Worm (Caenorhabditis elegans): Measurements from ENCODE around the gene C31H1.5.

Gene C31H1.5

DNA sequence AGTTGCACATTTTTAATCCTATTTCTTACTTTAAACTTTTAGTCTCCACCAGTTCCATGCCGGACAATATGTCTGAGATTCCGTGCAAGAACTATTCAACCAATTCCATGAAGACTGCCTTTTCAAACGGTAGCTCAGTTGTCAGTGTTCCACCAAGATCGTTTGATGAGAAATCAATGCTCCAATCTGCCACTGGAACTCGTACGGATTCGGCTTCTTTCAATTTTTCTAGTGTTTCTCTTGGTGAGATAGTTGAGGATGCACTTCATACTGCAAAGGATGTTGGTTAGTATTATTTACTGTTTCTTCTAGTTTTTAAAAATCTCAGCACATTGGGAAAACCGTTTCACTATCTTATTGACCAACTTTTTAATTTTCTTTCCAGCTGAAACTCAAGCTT, 3.0 kb upstream of the C31H1.5 start:
- no peak for TF ChIP-seq ztf-29 (GFP tag; IDR thresholded peaks at IDR 0.05)
- TF ChIP-seq klf-2 (GFP tag; conservative IDR thresholded peaks at IDR 0.05) = no peak
- TF ChIP-seq T22C8.4 (GFP tag; IDR thresholded peaks at IDR 0.05) = no peak
- TF ChIP-seq tab-1 (GFP tag; IDR thresholded peaks at IDR 0.05) = no peak
- no peak for TF ChIP-seq flt-1 (GFP tag; IDR thresholded peaks at IDR 0.05)
- TF ChIP-seq cog-1 (tag; optimal IDR thresholded peaks at IDR 0.05) = no peak
- no peak for TF ChIP-seq ztf-23 (GFP tag; IDR thresholded peaks at IDR 0.05)
- no peak for TF ChIP-seq med-1 (GFP tag; optimal IDR thresholded peaks at IDR 0.05; ENCODE audit: insufficient read depth)
- TF ChIP-seq ref-1 (GFP tag; conservative IDR thresholded peaks at IDR 0.05) = no peak

DNA sequence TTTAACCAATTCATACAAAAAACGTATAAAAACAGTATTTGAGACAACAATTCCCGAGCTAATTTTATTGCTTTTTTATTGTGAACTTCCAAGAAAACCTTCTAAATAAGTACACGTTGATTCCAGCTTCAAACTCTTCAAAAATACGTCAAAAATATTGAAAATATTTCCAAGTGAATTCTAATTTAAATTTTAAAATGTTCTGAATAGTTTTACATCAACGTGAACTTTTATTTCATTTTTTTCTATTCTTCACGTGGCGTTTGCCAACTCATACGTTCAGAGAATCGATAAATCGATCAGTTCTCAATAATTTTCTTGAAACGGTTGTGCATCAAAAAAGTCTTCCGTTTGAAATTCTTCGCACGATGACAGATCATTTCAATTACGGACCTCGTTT, 559 bp upstream of the C31H1.5 start, which contains the start of gene C31H1.1:
TSS of gene C31H1.1 (plus strand) at position 301 of the 400 bp plus-strand sequence.
- no peak for TF ChIP-seq ztf-23 (GFP tag; IDR thresholded peaks at IDR 0.05)
- TF ChIP-seq T22C8.4 (GFP tag; IDR thresholded peaks at IDR 0.05) = no peak
- TF ChIP-seq klf-2 (GFP tag; conservative IDR thresholded peaks at IDR 0.05) = no peak
- no peak for TF ChIP-seq cog-1 (tag; optimal IDR thresholded peaks at IDR 0.05)
- no peak for TF ChIP-seq ztf-29 (GFP tag; IDR thresholded peaks at IDR 0.05)
- TF ChIP-seq flt-1 (GFP tag; IDR thresholded peaks at IDR 0.05) = no peak
- TF ChIP-seq tab-1 (GFP tag; IDR thresholded peaks at IDR 0.05) = no peak
- no peak for TF ChIP-seq med-1 (GFP tag; optimal IDR thresholded peaks at IDR 0.05; ENCODE audit: insufficient read depth)

DNA sequence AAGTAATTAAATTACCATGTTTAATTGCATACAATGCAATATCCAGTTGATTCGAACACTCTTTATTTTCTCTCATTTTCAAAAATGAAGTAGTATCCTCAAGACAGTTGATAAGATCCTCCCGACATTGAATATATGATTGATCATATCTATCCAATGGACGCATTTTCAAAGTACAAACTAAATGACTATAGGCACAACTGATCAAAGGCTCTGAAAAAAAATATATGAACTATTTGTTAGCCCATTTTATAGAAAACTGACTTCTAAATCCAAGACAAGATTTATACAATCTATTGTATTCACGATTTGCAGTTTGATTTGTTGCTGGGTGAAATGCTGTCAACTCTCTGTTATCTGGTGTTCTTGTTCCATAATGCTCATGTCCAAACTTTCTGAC, 1.1 kb downstream of the C31H1.5 start:
- no peak for TF ChIP-seq ztf-29 (GFP tag; IDR thresholded peaks at IDR 0.05)
- no peak for TF ChIP-seq T22C8.4 (GFP tag; IDR thresholded peaks at IDR 0.05)
- no peak for TF ChIP-seq flt-1 (GFP tag; IDR thresholded peaks at IDR 0.05)
- TF ChIP-seq med-1 (GFP tag; optimal IDR thresholded peaks at IDR 0.05; ENCODE audit: insufficient read depth) = no peak
- TF ChIP-seq klf-2 (GFP tag; conservative IDR thresholded peaks at IDR 0.05) = no peak
- no peak for TF ChIP-seq ref-1 (GFP tag; conservative IDR thresholded peaks at IDR 0.05)
- TF ChIP-seq tab-1 (GFP tag; IDR thresholded peaks at IDR 0.05) = no peak
- TF ChIP-seq cog-1 (tag; optimal IDR thresholded peaks at IDR 0.05) = no peak
- no peak for TF ChIP-seq ztf-23 (GFP tag; IDR thresholded peaks at IDR 0.05)

DNA sequence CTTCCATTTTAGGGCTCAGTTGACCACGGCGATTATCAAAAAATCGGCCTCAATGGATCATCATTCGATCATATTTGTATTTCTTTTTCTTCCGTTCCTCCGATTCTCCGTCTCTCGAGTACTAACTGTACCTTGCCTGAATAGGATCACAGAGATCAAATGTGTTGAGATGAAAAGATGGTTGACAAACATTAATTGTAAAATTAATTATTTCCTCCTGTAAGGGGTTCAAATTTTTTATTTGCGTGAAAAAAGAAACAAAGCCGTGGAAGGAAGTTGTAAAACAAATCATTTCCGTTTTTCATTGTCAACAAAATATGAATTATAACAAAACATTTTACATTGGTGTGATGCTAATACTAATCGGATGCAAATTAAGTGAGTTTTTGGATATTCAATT, 5.6 kb downstream of the C31H1.5 start, which contains the start of gene C31H1.2:
TSS of gene C31H1.2 (plus strand) at position 301 of the 400 bp plus-strand sequence.
- TF ChIP-seq med-1 (GFP tag; optimal IDR thresholded peaks at IDR 0.05; ENCODE audit: insufficient read depth) (no peak), ref-1 (GFP tag; conservative IDR thresholded peaks at IDR 0.05) (no peak), tab-1 (GFP tag; IDR thresholded peaks at IDR 0.05) (no peak), flt-1 (GFP tag; IDR thresholded peaks at IDR 0.05) (no peak), cog-1 (tag; optimal IDR thresholded peaks at IDR 0.05) (no peak), ztf-23 (GFP tag; IDR thresholded peaks at IDR 0.05) (no peak), klf-2 (GFP tag; conservative IDR thresholded peaks at IDR 0.05) (no peak), ztf-29 (GFP tag; IDR thresholded peaks at IDR 0.05) (no peak), T22C8.4 (GFP tag; IDR thresholded peaks at IDR 0.05) (no peak)

DNA sequence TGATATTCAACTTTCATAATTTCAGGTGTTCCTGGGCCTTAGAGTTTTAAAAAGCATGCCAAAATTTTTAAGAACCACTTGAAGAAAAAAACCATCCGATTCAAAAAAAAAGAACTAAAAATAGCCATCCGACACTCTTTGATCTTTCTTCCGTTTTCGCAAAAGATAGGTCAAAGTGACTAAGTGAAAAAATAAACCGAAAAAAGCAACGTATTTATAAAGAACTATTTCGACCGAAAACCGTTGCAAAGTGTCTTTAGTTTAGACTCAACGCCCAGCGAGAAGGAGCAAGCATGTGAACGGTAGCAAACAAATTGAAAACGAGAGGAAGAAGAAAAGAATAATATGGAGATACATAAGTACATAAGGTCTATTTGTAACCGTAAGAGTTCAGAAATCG, 12.9 kb downstream of the C31H1.5 start:
- TF ChIP-seq ref-1 (GFP tag; conservative IDR thresholded peaks at IDR 0.05) = no peak
- no peak for TF ChIP-seq ztf-23 (GFP tag; IDR thresholded peaks at IDR 0.05)
- no peak for TF ChIP-seq T22C8.4 (GFP tag; IDR thresholded peaks at IDR 0.05)
- no peak for TF ChIP-seq tab-1 (GFP tag; IDR thresholded peaks at IDR 0.05)
- TF ChIP-seq flt-1 (GFP tag; IDR thresholded peaks at IDR 0.05) = no peak
- TF ChIP-seq ztf-29 (GFP tag; IDR thresholded peaks at IDR 0.05) = no peak
- no peak for TF ChIP-seq med-1 (GFP tag; optimal IDR thresholded peaks at IDR 0.05; ENCODE audit: insufficient read depth)
- no peak for TF ChIP-seq cog-1 (tag; optimal IDR thresholded peaks at IDR 0.05)
- no peak for TF ChIP-seq klf-2 (GFP tag; conservative IDR thresholded peaks at IDR 0.05)

DNA sequence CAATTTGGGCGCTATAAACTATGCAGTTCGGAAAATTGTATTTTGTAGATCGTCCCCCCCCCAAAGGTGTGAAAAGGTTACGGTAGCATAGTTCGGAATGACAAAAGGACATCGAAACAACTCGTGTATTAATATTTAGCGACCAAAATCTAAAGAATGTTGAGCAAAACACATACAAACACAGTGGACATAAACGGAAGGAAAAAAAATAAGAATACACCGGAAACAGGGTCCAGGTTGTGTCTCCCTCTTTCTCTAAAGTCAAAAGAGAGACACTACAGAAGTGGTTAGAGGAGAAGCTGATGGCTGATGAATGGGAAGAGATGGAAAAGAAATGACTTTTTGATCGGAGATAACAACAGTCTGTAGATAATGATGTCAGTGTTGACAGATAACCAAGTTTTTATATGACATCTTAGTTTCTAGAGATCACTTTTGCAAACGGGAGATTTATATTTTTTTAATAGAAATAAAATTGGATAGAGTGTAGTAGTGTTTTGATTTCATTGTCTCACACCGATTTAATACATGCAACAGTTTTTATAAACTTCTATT, 16.3 kb downstream of the C31H1.5 start:
- TF ChIP-seq ref-1 (GFP tag; conservative IDR thresholded peaks at IDR 0.05) = no peak
- TF ChIP-seq med-1 (GFP tag; optimal IDR thresholded peaks at IDR 0.05; ENCODE audit: insufficient read depth) = no peak
- TF ChIP-seq flt-1 (GFP tag; IDR thresholded peaks at IDR 0.05) = no peak
- TF ChIP-seq ztf-23 (GFP tag; IDR thresholded peaks at IDR 0.05) = no peak
- TF ChIP-seq ztf-29 (GFP tag; IDR thresholded peaks at IDR 0.05) = no peak
- no peak for TF ChIP-seq T22C8.4 (GFP tag; IDR thresholded peaks at IDR 0.05)
- TF ChIP-seq tab-1 (GFP tag; IDR thresholded peaks at IDR 0.05) = no peak
- TF ChIP-seq klf-2 (GFP tag; conservative IDR thresholded peaks at IDR 0.05) = no peak
- no peak for TF ChIP-seq cog-1 (tag; optimal IDR thresholded peaks at IDR 0.05)

DNA sequence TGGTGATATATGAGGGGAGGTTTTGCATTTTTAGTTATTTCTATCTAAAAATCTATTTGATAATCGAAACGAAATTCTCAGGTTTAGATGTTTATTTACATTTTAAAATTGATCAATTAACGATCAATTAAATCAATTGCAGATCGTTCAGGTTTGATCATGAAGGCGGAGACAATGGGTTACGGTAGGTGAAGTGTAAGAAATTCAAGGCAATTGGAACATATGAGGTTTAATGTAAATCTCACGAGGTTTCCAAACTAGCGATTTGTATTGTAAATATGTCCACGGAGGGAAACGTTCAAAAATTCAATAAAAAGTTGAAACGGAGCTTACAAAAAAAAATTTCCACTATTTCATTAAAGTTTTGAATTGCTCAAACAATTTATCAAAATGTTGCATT, 17.1 kb downstream of the C31H1.5 start:
- TF ChIP-seq ztf-29 (GFP tag; IDR thresholded peaks at IDR 0.05) (no peak), tab-1 (GFP tag; IDR thresholded peaks at IDR 0.05) (no peak)

DNA sequence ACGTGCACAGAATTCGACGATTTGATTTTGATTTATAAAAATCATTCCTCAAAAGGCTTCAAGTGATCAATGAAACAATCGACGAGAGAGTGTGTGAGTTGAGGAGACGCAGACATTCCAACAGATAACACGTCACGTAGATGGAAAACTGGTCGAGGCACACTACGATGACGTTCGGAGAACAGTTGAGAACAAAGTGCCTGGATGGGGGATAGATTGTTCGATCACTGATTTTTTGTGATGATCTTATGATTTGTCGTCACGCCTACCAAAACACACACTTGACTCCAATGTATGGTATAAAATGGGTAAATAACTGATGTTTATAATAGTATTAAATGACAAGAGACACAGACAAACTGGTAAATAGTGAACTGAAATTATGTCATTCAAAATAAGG, 18.3 kb downstream of the C31H1.5 start:
- TF ChIP-seq flt-1 (GFP tag; IDR thresholded peaks at IDR 0.05) = no peak
- TF ChIP-seq cog-1 (tag; optimal IDR thresholded peaks at IDR 0.05) = no peak
- no peak for TF ChIP-seq klf-2 (GFP tag; conservative IDR thresholded peaks at IDR 0.05)
- TF ChIP-seq med-1 (GFP tag; optimal IDR thresholded peaks at IDR 0.05; ENCODE audit: insufficient read depth) = no peak

DNA sequence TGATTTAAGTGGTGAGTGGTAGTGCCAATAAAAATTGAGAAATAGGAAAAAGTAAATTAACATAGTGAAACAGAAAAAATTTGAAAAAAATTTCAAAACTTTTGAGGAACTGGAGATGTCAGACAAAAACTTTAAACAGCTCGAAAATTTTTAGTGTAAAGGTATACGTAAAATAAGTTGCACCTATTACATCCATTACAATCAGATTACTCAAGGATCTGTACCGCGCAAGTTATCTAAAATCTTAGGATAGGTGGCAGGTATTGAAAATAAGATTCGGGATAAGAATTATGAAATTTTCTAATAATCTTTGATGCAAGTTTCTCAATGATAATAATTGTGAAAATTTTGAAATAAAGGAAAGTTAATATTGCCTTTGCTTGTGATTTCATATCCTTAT, 29.8 kb downstream of the C31H1.5 start:
- no peak for TF ChIP-seq ztf-29 (GFP tag; IDR thresholded peaks at IDR 0.05)

DNA sequence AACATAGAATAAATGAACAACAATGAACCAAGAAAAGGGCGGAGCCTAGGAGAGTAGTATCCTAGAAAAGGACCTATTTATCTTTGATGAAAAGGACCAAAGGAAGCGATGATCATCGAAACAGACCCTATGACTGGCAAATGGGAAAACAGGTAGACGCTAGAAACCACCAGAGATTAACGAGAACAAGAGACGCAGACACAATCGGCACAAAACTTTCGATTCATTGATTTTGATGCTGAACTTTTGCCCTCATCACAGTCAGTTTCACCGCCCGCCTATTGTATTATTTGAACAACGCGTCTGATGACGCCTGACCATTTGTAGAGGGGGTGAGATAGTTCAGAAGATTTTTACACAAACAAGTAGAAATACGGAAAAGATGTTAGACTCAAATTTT, 30.9 kb downstream of the C31H1.5 start:
- no peak for TF ChIP-seq ztf-29 (GFP tag; IDR thresholded peaks at IDR 0.05)

DNA sequence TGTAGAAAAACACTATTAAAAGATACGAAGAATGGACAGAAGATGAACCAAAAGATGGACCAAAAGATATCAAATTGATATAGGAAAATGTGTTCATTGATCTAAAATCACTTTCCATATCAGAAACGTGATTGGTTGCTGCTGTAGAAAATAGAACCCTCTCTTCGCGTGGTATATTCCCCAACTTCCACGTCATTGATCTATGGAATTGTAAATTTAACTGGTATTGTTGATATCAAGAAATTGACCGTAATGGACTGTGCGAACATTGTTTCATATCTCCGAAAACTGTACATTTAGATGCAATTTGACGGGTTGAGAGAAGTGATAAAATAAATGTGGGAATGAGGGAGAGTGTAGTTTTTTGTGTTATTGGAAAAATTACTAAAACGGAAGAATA, 32.2 kb downstream of the C31H1.5 start:
- TF ChIP-seq ref-1 (GFP tag; conservative IDR thresholded peaks at IDR 0.05) (no peak), tab-1 (GFP tag; IDR thresholded peaks at IDR 0.05) (no peak), T22C8.4 (GFP tag; IDR thresholded peaks at IDR 0.05) (no peak), klf-2 (GFP tag; conservative IDR thresholded peaks at IDR 0.05) (no peak), cog-1 (tag; optimal IDR thresholded peaks at IDR 0.05) (no peak)

All from whole organism, midembryonic.